Fruit fly (Drosophila melanogaster) whole organism, embryonic: ENCODE measurements around the gene CG13074.

Experiments used
- CG11247 ChIP-seq: fragments of 200-800 bp; sonication (Bioruptor generic); IDR thresholded peaks from 2 replicates; pipeline ENCODE4 v1.3.6; 2022; ENCODE audit warnings: missing biosample characterization, missing genetic modification characterization
- CG11398 ChIP-seq: fragments of 200-800 bp; sonication (Bioruptor generic); optimal IDR thresholded peaks from 2 replicates; lab custom pipeline; 2016; ENCODE audit warnings: missing biosample characterization, missing genetic modification characterization
- CG11695 ChIP-seq: fragments of 200-800 bp; sonication (Bioruptor generic); IDR thresholded peaks from 3 replicates; pipeline ENCODE4 v1.3.6; 2022; ENCODE audit warnings: missing biosample characterization, missing genetic modification characterization
- CG12744 ChIP-seq: fragments of 200-800 bp; sonication (Bioruptor generic); optimal IDR thresholded peaks from 2 replicates; lab custom pipeline; 2016; ENCODE audit warnings: missing biosample characterization, missing genetic modification characterization
- CG13287 ChIP-seq: fragments of 200-800 bp; sonication (Bioruptor generic); IDR thresholded peaks from 2 replicates; pipeline ENCODE4 v1.3.6; 2022; ENCODE audit warnings: missing biosample characterization, missing genetic modification characterization; ENCODE audit not compliant: partially characterized antibody
- CG16779 ChIP-seq: fragments of 200-800 bp; sonication (Bioruptor generic); IDR thresholded peaks from 2 replicates; pipeline ENCODE4 v1.3.6; 2022; ENCODE audit warnings: missing biosample characterization, missing genetic modification characterization
- CG16863 ChIP-seq: fragments of 200-800 bp; sonication (Bioruptor generic); optimal IDR thresholded peaks from 3 replicates; lab custom pipeline; 2016; ENCODE audit warnings: missing biosample characterization, missing genetic modification characterization
- CG32772 ChIP-seq: fragments of 200-800 bp; sonication (Bioruptor generic); IDR thresholded peaks from 2 replicates; pipeline ENCODE4 v1.3.6; 2022; ENCODE audit warnings: missing biosample characterization, missing genetic modification characterization
- CG3281 ChIP-seq: fragments of 200-800 bp; sonication (Bioruptor generic); optimal IDR thresholded peaks from 3 replicates; lab custom pipeline; 2017; ENCODE audit warnings: missing biosample characterization, mild to moderate bottlenecking, missing genetic modification characterization
- CG7928 ChIP-seq: fragments of 200-800 bp; sonication (Bioruptor generic); optimal IDR thresholded peaks from 2 replicates; lab custom pipeline; 2017; ENCODE audit warnings: missing biosample characterization, mild to moderate bottlenecking, missing genetic modification characterization
- CG9876 ChIP-seq: fragments of 200-800 bp; sonication (Bioruptor generic); optimal IDR thresholded peaks from 2 replicates; lab custom pipeline; 2016; ENCODE audit warnings: missing biosample characterization, missing genetic modification characterization
- CoRest ChIP-seq: fragments of 200-800 bp; sonication (Bioruptor generic); optimal IDR thresholded peaks from 3 replicates; lab custom pipeline; 2018; ENCODE audit warnings: missing biosample characterization, mild to moderate bottlenecking, missing genetic modification characterization, moderate library complexity
- Dek ChIP-seq: fragments of 200-800 bp; sonication (Bioruptor generic); optimal IDR thresholded peaks from 3 replicates; lab custom pipeline; 2019; ENCODE audit warnings: missing biosample characterization, mild to moderate bottlenecking, missing genetic modification characterization, moderate library complexity
- Doc2 ChIP-seq: fragments of 200-800 bp; sonication (Bioruptor generic); IDR thresholded peaks from 2 replicates; pipeline ENCODE4 v1.3.6; 2022; ENCODE audit warnings: missing biosample characterization, missing genetic modification characterization
- Drgx ChIP-seq: fragments of 200-800 bp; sonication (Bioruptor generic); IDR thresholded peaks from 2 replicates; pipeline ENCODE4 v1.3.6; 2022; ENCODE audit warnings: missing biosample characterization, missing genetic modification characterization
- Fer2 ChIP-seq: fragments of 200-800 bp; sonication (Bioruptor generic); optimal IDR thresholded peaks from 2 replicates; lab custom pipeline; 2018; ENCODE audit warnings: missing biosample characterization, mild to moderate bottlenecking, missing genetic modification characterization, moderate library complexity
- Fer3 ChIP-seq: fragments of 200-800 bp; sonication (Bioruptor generic); optimal IDR thresholded peaks from 2 replicates; lab custom pipeline; 2018; ENCODE audit warnings: missing biosample characterization, mild to moderate bottlenecking, missing genetic modification characterization, moderate library complexity
- HmgZ ChIP-seq: fragments of 200-800 bp; sonication (Bioruptor generic); optimal IDR thresholded peaks from 2 replicates; lab custom pipeline; 2018; ENCODE audit warnings: missing biosample characterization, mild to moderate bottlenecking, missing genetic modification characterization
- Hmr ChIP-seq: fragments of 200-800 bp; sonication (Bioruptor generic); optimal IDR thresholded peaks from 3 replicates; lab custom pipeline; 2017; ENCODE audit warnings: mild to moderate bottlenecking, missing biosample characterization, missing genetic modification reagents, missing genetic modification characterization
- MESR4 ChIP-seq: fragments of 200-800 bp; sonication (Bioruptor generic); optimal IDR thresholded peaks from 2 replicates; lab custom pipeline; 2018; ENCODE audit warnings: missing biosample characterization, mild to moderate bottlenecking, missing genetic modification characterization, moderate library complexity
- MTF-1 ChIP-seq: fragments of 200-800 bp; sonication (Bioruptor generic); optimal IDR thresholded peaks from 2 replicates; lab custom pipeline; 2018; ENCODE audit warnings: missing biosample characterization, mild to moderate bottlenecking, missing genetic modification characterization, borderline replicate concordance
- Meics ChIP-seq: fragments of 200-800 bp; sonication (Bioruptor generic); optimal IDR thresholded peaks from 2 replicates; lab custom pipeline; 2017; ENCODE audit warnings: missing biosample characterization, mild to moderate bottlenecking, missing genetic modification characterization
- NC2α ChIP-seq: fragments of 200-800 bp; sonication (Bioruptor generic); optimal IDR thresholded peaks from 2 replicates; lab custom pipeline; 2016; ENCODE audit warnings: missing biosample characterization, missing genetic modification characterization
- Oaz ChIP-seq: fragments of 200-800 bp; sonication (Bioruptor generic); IDR thresholded peaks from 2 replicates; pipeline ENCODE4 v1.3.6; 2022; ENCODE audit warnings: missing biosample characterization, missing genetic modification characterization
- Rfx ChIP-seq: fragments of 200-800 bp; sonication (Bioruptor generic); IDR thresholded peaks from 2 replicates; pipeline ENCODE4 v1.3.6; 2022; ENCODE audit warnings: missing biosample characterization, missing genetic modification characterization
- Side ChIP-seq: fragments of 200-800 bp; sonication (Bioruptor generic); optimal IDR thresholded peaks from 2 replicates; lab custom pipeline; 2016; ENCODE audit warnings: missing biosample characterization, missing genetic modification characterization
- Ssrp ChIP-seq: fragments of 200-800 bp; sonication (Bioruptor generic); optimal IDR thresholded peaks from 2 replicates; lab custom pipeline; 2018; ENCODE audit warnings: missing biosample characterization, mild to moderate bottlenecking, missing genetic modification characterization, moderate library complexity
- Stat92E ChIP-seq, 3 experiments: fragments of >200 bp in 2 of 3; fragments of 200-800 bp in 1 of 3; sonication (Bioruptor generic) in 1 of 3; optimal IDR thresholded peaks; 2 replicates each; lab custom pipeline; 2017 to 2019; ENCODE audit warnings: missing biosample characterization in 3 of 3, missing genetic modification characterization in 3 of 3, mild to moderate bottlenecking in 1 of 3, moderate library complexity in 1 of 3
- TFAM ChIP-seq: fragments of 200-800 bp; sonication (Bioruptor generic); optimal IDR thresholded peaks from 2 replicates; lab custom pipeline; 2017; ENCODE audit warnings: missing biosample characterization, missing genetic modification characterization, inconsistent platforms
- Trl ChIP-seq, 3 experiments: fragments of >200 bp in 2 of 3; fragments of 200-800 bp in 1 of 3; sonication (Bioruptor generic) in 1 of 3; optimal IDR thresholded peaks; 2 replicates in 1 of 3; 3 replicates in 2 of 3; lab custom pipeline; 2016 to 2017; ENCODE audit warnings: missing biosample characterization in 1 of 3, missing genetic modification characterization in 1 of 3
- Vsx1 ChIP-seq: fragments of 200-800 bp; sonication (Bioruptor generic); optimal IDR thresholded peaks from 2 replicates; lab custom pipeline; 2017; ENCODE audit warnings: missing biosample characterization, mild to moderate bottlenecking, missing genetic modification characterization, missing genetic modification reagents
- YL-1 ChIP-seq: fragments of 200-800 bp; sonication (Bioruptor generic); optimal IDR thresholded peaks from 3 replicates; lab custom pipeline; 2017; ENCODE audit warnings: missing biosample characterization, mild to moderate bottlenecking, missing genetic modification characterization
- bowl ChIP-seq: fragments of 200-800 bp; sonication (Bioruptor generic); IDR thresholded peaks from 2 replicates; pipeline ENCODE4 v1.3.6; 2022; ENCODE audit warnings: missing biosample characterization, missing genetic modification characterization
- dati ChIP-seq: fragments of 200-800 bp; sonication (Bioruptor generic); IDR thresholded peaks from 2 replicates; pipeline ENCODE4 v1.3.6; 2022; ENCODE audit warnings: missing biosample characterization, missing genetic modification characterization
- dmrt11E ChIP-seq: fragments of 200-800 bp; sonication (Bioruptor generic); optimal IDR thresholded peaks from 3 replicates; lab custom pipeline; 2018; ENCODE audit warnings: missing biosample characterization, mild to moderate bottlenecking, missing genetic modification characterization, moderate library complexity
- dmrt99B ChIP-seq: fragments of 200-800 bp; sonication (Bioruptor generic); optimal IDR thresholded peaks from 2 replicates; lab custom pipeline; 2018; ENCODE audit warnings: missing biosample characterization, mild to moderate bottlenecking, missing genetic modification characterization, moderate library complexity
- fd64A ChIP-seq: fragments of 200-800 bp; sonication (Bioruptor generic); optimal IDR thresholded peaks from 3 replicates; lab custom pipeline; 2018; ENCODE audit warnings: missing biosample characterization, mild to moderate bottlenecking, missing genetic modification characterization
- ftz-f1 ChIP-seq: fragments of 200-800 bp; sonication (Bioruptor generic); optimal IDR thresholded peaks from 2 replicates; lab custom pipeline; 2016; ENCODE audit warnings: missing biosample characterization, missing genetic modification characterization
- grn ChIP-seq: fragments of 200-800 bp; sonication (Bioruptor generic); optimal IDR thresholded peaks from 3 replicates; lab custom pipeline; 2017; ENCODE audit warnings: missing biosample characterization, missing genetic modification characterization
- hb ChIP-seq: fragments of 200-800 bp; sonication (Bioruptor generic); IDR thresholded peaks from 3 replicates; pipeline ENCODE4 v1.3.6; 2022; ENCODE audit warnings: missing biosample characterization, missing genetic modification characterization; ENCODE audit not compliant: partially characterized antibody
- inv ChIP-seq: fragments of 200-800 bp; sonication (Bioruptor generic); IDR thresholded peaks from 2 replicates; pipeline ENCODE4 v1.3.6; 2022; ENCODE audit warnings: missing biosample characterization, missing genetic modification characterization; ENCODE audit not compliant: partially characterized antibody
- jumu ChIP-seq: fragments of 200-800 bp; sonication (Bioruptor generic); optimal IDR thresholded peaks from 3 replicates; lab custom pipeline; 2016; ENCODE audit warnings: missing biosample characterization, missing genetic modification characterization
- mam ChIP-seq: fragments of 200-800 bp; sonication (Bioruptor generic); optimal IDR thresholded peaks from 3 replicates; lab custom pipeline; 2016; ENCODE audit warnings: missing biosample characterization, missing genetic modification characterization
- onecut ChIP-seq: fragments of 200-800 bp; sonication (Bioruptor generic); IDR thresholded peaks from 2 replicates; pipeline ENCODE4 v1.3.6; 2022; ENCODE audit warnings: missing biosample characterization, missing genetic modification characterization
- phol ChIP-seq: fragments of 200-800 bp; sonication (Bioruptor generic); optimal IDR thresholded peaks from 3 replicates; lab custom pipeline; 2018; ENCODE audit warnings: missing biosample characterization, mild to moderate bottlenecking, missing genetic modification characterization, moderate library complexity
- pnt ChIP-seq: fragments of 200-800 bp; sonication (Bioruptor generic); optimal IDR thresholded peaks from 3 replicates; lab custom pipeline; 2016; ENCODE audit warnings: missing biosample characterization, missing genetic modification characterization
- psq ChIP-seq: fragments of 200-800 bp; sonication (Bioruptor generic); optimal IDR thresholded peaks from 2 replicates; lab custom pipeline; 2017; ENCODE audit warnings: missing biosample characterization, missing genetic modification characterization
- toy ChIP-seq: fragments of 200-800 bp; sonication (Bioruptor generic); IDR thresholded peaks from 2 replicates; pipeline ENCODE4 v1.3.6; 2022; ENCODE audit warnings: missing biosample characterization, missing genetic modification characterization

Gene CG13074

DNA sequence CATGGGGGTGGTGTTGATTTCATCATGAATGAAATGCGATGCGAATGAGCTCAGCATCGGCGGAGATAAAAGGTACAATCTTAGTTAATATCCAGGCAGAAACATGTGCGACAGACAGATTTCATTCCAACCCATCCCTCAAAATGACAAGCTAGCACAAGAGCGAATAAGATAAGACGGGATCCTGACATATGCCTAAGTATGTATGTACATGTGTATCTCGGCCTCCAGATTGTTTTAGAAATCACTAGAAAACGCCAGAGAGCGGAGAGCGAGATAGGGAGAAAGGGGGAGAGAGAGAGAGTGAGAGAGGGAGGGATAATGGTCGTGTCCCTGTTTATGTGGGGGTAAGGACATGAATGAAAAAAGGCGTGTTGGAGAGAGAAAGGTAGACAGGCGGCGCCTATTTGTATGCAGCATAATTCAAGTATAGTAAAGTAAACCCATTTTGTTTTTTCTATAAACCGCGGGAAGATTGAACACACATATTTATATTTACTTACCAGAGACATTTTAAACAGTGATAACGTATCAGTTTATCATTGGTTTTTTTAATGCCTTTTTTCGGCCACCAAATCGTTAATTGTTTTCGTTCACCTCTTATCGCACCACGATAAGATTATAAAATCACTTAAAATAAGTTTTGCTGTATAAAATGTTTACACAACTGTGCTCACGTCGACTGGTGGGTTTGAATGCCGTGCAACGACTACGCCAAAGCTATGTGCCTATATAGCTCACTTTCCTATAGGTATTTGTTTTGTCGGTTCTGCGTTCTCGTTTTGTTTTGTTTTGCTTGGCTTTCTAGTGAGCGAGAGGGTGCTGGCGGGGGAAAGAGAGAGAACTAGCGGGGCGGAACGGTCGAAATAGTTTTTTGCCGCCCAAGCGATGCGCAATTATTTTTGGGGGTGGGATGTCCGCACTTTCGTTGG lies 47.1 kb downstream of the CG13074 start (continued):
- TF ChIP-seq ftz-f1 (GFP tag; lab: Kevin White, UChicago) (no peak), Oaz (no peak), inv (GFP tag; lab: Robert Waterston, UW) (no peak), CG11398 (peak; percentile 6), toy (GFP tag; lab: Robert Waterston, UW) (no peak), CG7928 (no peak), pnt (GFP tag; lab: Kevin White, UChicago) (no peak), CG11247 (GFP tag; lab: Robert Waterston, UW) (no peak; the same call in 1 of the 2 replicates), fd64A (peak; percentile 57), CG3281 (GFP tag; lab: Kevin White, UChicago) (peak; percentile 61), Fer2 (tag; lab: Kevin White, UChicago) (no peak), mam (GFP tag; lab: Kevin White, UChicago) (peak; percentile 6), Doc2 (GFP tag; lab: Robert Waterston, UW) (no peak), dati (GFP tag; lab: Robert Waterston, UW) (no peak), psq (GFP tag; lab: Kevin White, UChicago) (peak; percentile 48), CG16863 (no peak), dmrt11E (peak; percentile 13), Meics (GFP tag; lab: Kevin White, UChicago) (peak; percentile 44), Fer3 (tag; lab: Kevin White, UChicago) (peak; percentile 51), MESR4 (GFP tag; lab: Kevin White, UChicago) (peak; percentile 39), TFAM (GFP tag; lab: Kevin White, UChicago) (no peak), NC2α (GFP tag; lab: Kevin White, UChicago) (no peak), CG16779 (GFP tag; lab: Robert Waterston, UW) (no peak), CG9876 (GFP tag; lab: Kevin White, UChicago) (no peak), Stat92E (GFP tag; optimal IDR thresholded peaks at IDR 0.05; lab: Kevin White, UChicago) (no peak), YL-1 (peak; percentile 53), Hmr (GFP tag; lab: Kevin White, UChicago) (peak; percentile 54), CG12744 (GFP tag; lab: Kevin White, UChicago) (no peak), hb (GFP tag; lab: Robert Waterston, UW) (no peak), HmgZ (tag; lab: Kevin White, UChicago) (peak; percentile 46), grn (GFP tag; lab: Kevin White, UChicago) (peak; percentile 82), onecut (GFP tag; lab: Robert Waterston, UW) (no peak; the same call in 1 of the 2 replicates), CG13287 (GFP tag; lab: Robert Waterston, UW) (no peak), MTF-1 (peak; percentile 47), Rfx (GFP tag; lab: Robert Waterston, UW) (peak; percentile 43; the same call in 1 of the 2 replicates), Dek (peak; percentile 36), Vsx1 (no peak), jumu (no peak), phol (tag; lab: Kevin White, UChicago) (peak; percentile 24), Ssrp (tag; lab: Kevin White, UChicago) (no peak), CG11695 (peak; percentile 35; the same call in 1 of the 3 replicates), CoRest (tag; lab: Kevin White, UChicago) (peak; percentile 9), bowl (GFP tag; lab: Robert Waterston, UW) (no peak), CG32772 (GFP tag; lab: Robert Waterston, UW) (peak; percentile 24; the same call in 1 of the 2 replicates), dmrt99B (peak; percentile 35), Trl (optimal IDR thresholded peaks at IDR 0.05; lab: Kevin White, UChicago) (peak; percentile 84 to 90), Trl (GFP tag; optimal IDR thresholded peaks at IDR 0.05; lab: Kevin White, UChicago) (no peak), Drgx (GFP tag; lab: Robert Waterston, UW) (peak; percentile 53), Side (GFP tag; lab: Kevin White, UChicago) (no peak)
